Worm (Caenorhabditis elegans): ENCODE results near the gene oig-5.

ce11 chrIV:14833537-14833936 is 26.5 kb downstream of the oig-5 start:
- TF ChIP-seq ceh-58 (GFP tag; IDR thresholded peaks at IDR 0.05) (no peak), mes-4 (tag; optimal IDR thresholded peaks at IDR 0.05) (no peak), F49E8.2 (tag; optimal IDR thresholded peaks at IDR 0.05; ENCODE audit: insufficient read depth) (no peak)
